Worm (Caenorhabditis elegans): Measurements from ENCODE around the gene ttr-2.

The ttr-2 gene

DNA sequence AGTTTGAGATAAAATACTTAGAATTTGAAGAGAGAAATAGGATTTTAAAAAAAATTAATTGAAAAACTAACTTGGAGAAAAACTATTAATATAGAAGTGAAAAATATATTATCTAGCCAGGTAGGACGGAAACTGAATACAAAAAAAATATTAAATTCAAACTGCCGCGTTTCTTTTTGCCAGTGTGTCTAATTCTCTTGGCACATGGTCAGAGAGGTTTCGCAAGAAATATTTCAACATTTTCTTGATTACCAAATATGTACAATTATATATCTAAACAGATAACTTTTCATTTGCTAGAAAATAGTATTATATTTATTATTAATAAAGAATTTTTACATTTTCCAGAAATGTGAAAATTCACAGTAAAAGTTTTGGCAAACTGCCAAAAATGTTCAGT lies 15.1 kb upstream of the ttr-2 start:
- TF ChIP-seq lir-3 (tag; optimal IDR thresholded peaks at IDR 0.05) (no peak), hlh-30 (tag; optimal IDR thresholded peaks at IDR 0.05; ENCODE audit: insufficient read depth) (peak; percentile 39), lsy-2 (tag; optimal IDR thresholded peaks at IDR 0.05) (peak in 1 of 2 experiments; percentile 6), madf-5 (GFP tag; IDR thresholded peaks at IDR 0.05) (no peak), lin-29 (GFP tag; IDR thresholded peaks at IDR 0.05) (no peak), jun-1 (tag; optimal IDR thresholded peaks at IDR 0.05) (no peak), daf-16 (GFP tag; optimal IDR thresholded peaks at IDR 0.05) (no peak), daf-16 (tag; optimal IDR thresholded peaks at IDR 0.05) (peak; percentile 19), dpl-1 (GFP tag; optimal IDR thresholded peaks at IDR 0.05) (peak; percentile 55)

DNA sequence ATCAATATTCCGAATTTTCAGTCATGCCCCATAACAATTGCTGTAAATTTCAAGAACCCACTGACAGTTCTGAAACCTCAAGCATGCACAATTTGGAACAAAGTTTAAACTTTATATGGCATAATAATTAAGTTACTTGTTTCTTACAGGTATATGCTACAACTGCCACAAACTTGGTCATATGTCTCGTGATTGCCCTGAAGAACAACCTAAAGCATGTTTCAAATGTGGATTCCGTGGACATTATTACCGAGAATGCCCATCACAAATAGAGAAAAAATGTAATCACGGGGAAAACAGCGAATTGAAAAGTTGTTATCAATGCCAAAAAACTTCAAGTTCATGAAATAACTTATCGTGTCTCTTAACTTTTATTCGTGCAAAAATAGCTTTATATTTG lies 14.6 kb upstream of the ttr-2 start:
- TF ChIP-seq aha-1 (tag) (peak; percentile 96), ceh-28 (tag; optimal IDR thresholded peaks at IDR 0.05) (no peak), php-3 (GFP tag; IDR thresholded peaks at IDR 0.05) (0 out of 2 replicates have a peak, but pooled peaks have one; percentile 55), set-16 (GFP tag; IDR thresholded peaks at IDR 0.05) (no peak), dmd-8 (GFP tag; IDR thresholded peaks at IDR 0.05) (no peak), daf-16 (GFP tag; optimal IDR thresholded peaks at IDR 0.05) (no peak), daf-16 (tag; optimal IDR thresholded peaks at IDR 0.05) (peak; percentile 48), dmd-6 (GFP tag; IDR thresholded peaks at IDR 0.05) (peak; percentile 44), dve-1 (tag; optimal IDR thresholded peaks at IDR 0.05; ENCODE audit: insufficient read depth) (peak; percentile 62), nhr-28 (tag; optimal IDR thresholded peaks at IDR 0.05) (peak; percentile 0), hlh-30 (tag; optimal IDR thresholded peaks at IDR 0.05; ENCODE audit: insufficient read depth) (peak; percentile 41), hlh-11 (tag; optimal IDR thresholded peaks at IDR 0.05) (peak; percentile 34)

DNA sequence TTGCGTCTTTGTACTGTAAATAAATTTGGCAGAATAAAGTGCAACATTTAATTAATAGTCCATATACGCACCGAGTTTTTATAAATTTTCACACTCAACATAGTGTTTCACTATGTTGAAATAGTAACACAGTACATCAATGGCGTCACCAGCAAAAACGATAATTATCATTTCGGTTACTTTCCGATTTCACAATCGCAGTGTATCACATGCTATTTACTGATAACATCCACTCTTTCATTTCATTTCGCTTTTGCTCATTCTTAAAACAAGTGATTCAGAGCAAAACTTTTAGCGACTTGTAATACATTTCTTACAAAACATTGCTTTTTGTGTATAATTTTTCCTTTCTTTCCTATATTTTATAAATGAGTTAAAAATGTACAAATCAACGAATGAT lies 13.8 kb upstream of the ttr-2 start, which contains the start of gene cbp-3:
TSS of gene cbp-3 (plus strand) at position 272 of the 400 bp plus-strand sequence.
- peak; percentile 59 for TF ChIP-seq aha-1 (tag)
- no peak for TF ChIP-seq egl-27 (tag; optimal IDR thresholded peaks at IDR 0.05)
- no peak for TF ChIP-seq ceh-20 (GFP tag; IDR thresholded peaks at IDR 0.05)
- no peak for TF ChIP-seq F37D6.2 (tag; optimal IDR thresholded peaks at IDR 0.05)
- TF ChIP-seq daf-16 (GFP tag; optimal IDR thresholded peaks at IDR 0.05) = no peak
- peak; percentile 99 for TF ChIP-seq daf-16 (tag; optimal IDR thresholded peaks at IDR 0.05)
- no peak for TF ChIP-seq mxl-2 (GFP tag; conservative IDR thresholded peaks at IDR 0.05)
- TF ChIP-seq D1046.2 (GFP tag; IDR thresholded peaks at IDR 0.05) = no peak
- TF ChIP-seq lsy-2 (tag; optimal IDR thresholded peaks at IDR 0.05) = peak in 1 of 2 experiments; percentile 3
- peak; percentile 76 for TF ChIP-seq dmd-6 (GFP tag; IDR thresholded peaks at IDR 0.05)
- no peak for TF ChIP-seq ZK546.5 (tag; optimal IDR thresholded peaks at IDR 0.05)
- TF ChIP-seq spr-1 (tag; optimal IDR thresholded peaks at IDR 0.05) = no peak
- TF ChIP-seq hlh-30 (tag; optimal IDR thresholded peaks at IDR 0.05; ENCODE audit: insufficient read depth) = peak; percentile 67
- TF ChIP-seq spr-3 (GFP tag; optimal IDR thresholded peaks at IDR 0.05) = no peak
- TF ChIP-seq Y105C5A.15 (GFP tag; IDR thresholded peaks at IDR 0.05) = no peak
- TF ChIP-seq ztf-11 (tag; optimal IDR thresholded peaks at IDR 0.05) = no peak
- peak; percentile 94 for TF ChIP-seq pqm-1 (tag; optimal IDR thresholded peaks at IDR 0.05)
- no peak for TF ChIP-seq cey-2 (tag; optimal IDR thresholded peaks at IDR 0.05; ENCODE audit: borderline replicate concordance, insufficient read depth)
- TF ChIP-seq hlh-11 (tag; optimal IDR thresholded peaks at IDR 0.05) = peak; percentile 49
- peak; percentile 40 for TF ChIP-seq nhr-77 (tag; optimal IDR thresholded peaks at IDR 0.05)
- TF ChIP-seq lin-29 (GFP tag; IDR thresholded peaks at IDR 0.05) = no peak
- TF ChIP-seq nhr-28 (tag; optimal IDR thresholded peaks at IDR 0.05) = peak; percentile 61
- TF ChIP-seq T20F7.1 (GFP tag; optimal IDR thresholded peaks at IDR 0.05) = peak; percentile 14
- TF ChIP-seq mxl-3 (GFP tag; optimal IDR thresholded peaks at IDR 0.05) = peak; percentile 25
- no peak for TF ChIP-seq arid-1 (GFP tag; conservative IDR thresholded peaks at IDR 0.05)
- TF ChIP-seq php-3 (GFP tag; IDR thresholded peaks at IDR 0.05) = 0 out of 2 replicates have a peak, but pooled peaks have one; percentile 12
- TF ChIP-seq dve-1 (tag; optimal IDR thresholded peaks at IDR 0.05; ENCODE audit: insufficient read depth) = peak; percentile 75

DNA sequence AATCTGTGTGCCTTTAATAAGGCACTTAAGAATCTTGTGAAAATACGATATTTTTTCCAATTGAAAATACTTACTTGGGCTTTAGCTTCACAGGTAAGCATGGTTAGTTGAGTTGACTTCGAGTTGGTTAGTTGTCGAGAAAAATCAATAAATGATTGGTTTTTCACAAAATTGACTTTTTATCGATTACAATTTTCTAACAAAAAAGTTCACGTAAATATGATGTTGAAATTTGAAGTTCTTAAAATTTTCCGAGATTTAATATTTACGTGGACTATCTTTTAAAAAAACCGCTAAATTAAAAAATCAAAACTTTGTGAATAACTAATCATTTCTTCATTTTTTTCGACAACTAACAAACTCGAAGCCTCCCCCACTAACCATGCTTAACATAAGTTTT lies 6.8 kb upstream of the ttr-2 start, which contains the start of gene F40F12.3:
TSS of gene F40F12.3 (minus strand) at position 101 of the 400 bp plus-strand sequence.
- no peak for TF ChIP-seq egl-27 (tag; optimal IDR thresholded peaks at IDR 0.05)
- TF ChIP-seq hlh-30 (tag; optimal IDR thresholded peaks at IDR 0.05; ENCODE audit: insufficient read depth) = no peak
- no peak for TF ChIP-seq unc-39 (tag; optimal IDR thresholded peaks at IDR 0.05)
- no peak for TF ChIP-seq zag-1 (tag; optimal IDR thresholded peaks at IDR 0.05)
- TF ChIP-seq ctbp-1 (GFP tag; IDR thresholded peaks at IDR 0.05) = no peak
- TF ChIP-seq daf-16 (GFP tag; optimal IDR thresholded peaks at IDR 0.05) = no peak
- no peak for TF ChIP-seq daf-16 (tag; optimal IDR thresholded peaks at IDR 0.05)
- no peak for TF ChIP-seq F37D6.2 (tag; optimal IDR thresholded peaks at IDR 0.05)
- no peak for TF ChIP-seq rbr-2 (tag; optimal IDR thresholded peaks at IDR 0.05)

All from whole organism, L4 larva.